Fruit fly (Drosophila melanogaster): ENCODE results near the gene CG1299.

CG1299 gene

dm6 chr3L:4121589-4121988 is 26.9 kb upstream of the CG1299 start:
- TF ChIP-seq kay (GFP tag; ENCODE audit: borderline replicate concordance) (peak; percentile 65), tj (GFP tag; optimal IDR thresholded peaks at IDR 0.05) (no peak)

DNA sequence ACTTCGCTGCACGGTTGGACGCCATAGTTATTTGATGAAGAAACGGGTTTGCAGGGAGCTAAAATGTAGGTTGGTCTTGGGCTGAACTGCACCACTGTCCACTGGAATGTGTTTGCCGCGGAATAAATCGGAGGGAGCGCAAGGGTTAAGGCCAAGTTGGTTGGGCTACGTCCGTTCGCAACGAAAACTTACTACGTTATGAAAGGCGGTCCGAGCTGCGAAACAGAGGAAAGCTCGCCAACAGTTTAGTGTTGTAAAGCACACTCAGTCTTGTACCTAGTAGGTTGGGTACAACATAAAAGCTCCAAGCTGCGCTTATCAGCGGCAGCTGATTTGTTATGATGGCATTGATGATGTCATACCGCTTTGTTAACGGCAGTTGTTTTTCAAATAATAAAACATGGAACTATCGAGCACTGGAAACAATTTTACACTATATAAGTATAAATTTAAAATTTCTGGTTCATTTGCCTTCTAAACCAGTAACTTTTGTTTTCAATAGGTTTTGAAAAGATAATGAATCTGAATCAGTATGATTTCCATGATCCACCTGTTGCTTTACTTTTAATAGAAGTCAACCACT is 26.2 kb upstream of the CG1299 start, which contains the start of gene Chd64:
TSS of gene Chd64 (minus strand) at position 204 of the 583 bp plus-strand sequence.
- no peak for TF ChIP-seq toe (GFP tag; optimal IDR thresholded peaks at IDR 0.05)
- peak; percentile 72 for TF ChIP-seq Hr96 (GFP tag; optimal IDR thresholded peaks at IDR 0.05)
- TF ChIP-seq tj (GFP tag; optimal IDR thresholded peaks at IDR 0.05): peak; percentile 56
- TF ChIP-seq CG12768 (GFP tag; optimal IDR thresholded peaks at IDR 0.05): peak; percentile 84
- TF ChIP-seq kay (GFP tag; ENCODE audit: borderline replicate concordance): peak; percentile 96
- TF ChIP-seq cic (GFP tag; optimal IDR thresholded peaks at IDR 0.05): peak; percentile 90
- peak; percentile 75 for TF ChIP-seq Crg-1 (GFP tag; optimal IDR thresholded peaks at IDR 0.05)
- TF ChIP-seq CG11617 (GFP tag; optimal IDR thresholded peaks at IDR 0.05): peak; percentile 25
- TF ChIP-seq Mnt (GFP tag; optimal IDR thresholded peaks at IDR 0.05): peak; percentile 68
- peak; percentile 55 for TF ChIP-seq ovo (GFP tag; optimal IDR thresholded peaks at IDR 0.05)
- peak; percentile 55 for TF ChIP-seq CG14711 (tag; optimal IDR thresholded peaks at IDR 0.05)
- peak; percentile 45 for TF ChIP-seq CG1620 (GFP tag; optimal IDR thresholded peaks at IDR 0.05)
- TF ChIP-seq CG5204 (GFP tag; optimal IDR thresholded peaks at IDR 0.05): no peak
- TF ChIP-seq CG7045 (GFP tag; optimal IDR thresholded peaks at IDR 0.05): peak; percentile 53
- peak; percentile 83 for TF ChIP-seq CG7101 (tag; optimal IDR thresholded peaks at IDR 0.05)
- TF ChIP-seq cnc (optimal IDR thresholded peaks at IDR 0.05): no peak
- peak; percentile 78 for TF ChIP-seq CG33017 (tag; optimal IDR thresholded peaks at IDR 0.05)
- peak; percentile 59 for TF ChIP-seq pad (GFP tag; optimal IDR thresholded peaks at IDR 0.05)
- TF ChIP-seq Clk (GFP tag; optimal IDR thresholded peaks at IDR 0.05): peak; percentile 1
- TF ChIP-seq bab1 (GFP tag; optimal IDR thresholded peaks at IDR 0.05): peak; percentile 80

- TF ChIP-seq tj (GFP tag; optimal IDR thresholded peaks at IDR 0.05): no peak
- TF ChIP-seq CG33017 (tag; optimal IDR thresholded peaks at IDR 0.05): no peak
- no peak for TF ChIP-seq kay (GFP tag; ENCODE audit: borderline replicate concordance)
- TF ChIP-seq CG14711 (tag; optimal IDR thresholded peaks at IDR 0.05): no peak
- TF ChIP-seq Hr96 (GFP tag; optimal IDR thresholded peaks at IDR 0.05): no peak
- TF ChIP-seq CG7045 (GFP tag; optimal IDR thresholded peaks at IDR 0.05): no peak
- TF ChIP-seq ovo (GFP tag; optimal IDR thresholded peaks at IDR 0.05): no peak
- TF ChIP-seq CG12768 (GFP tag; optimal IDR thresholded peaks at IDR 0.05): no peak
- TF ChIP-seq Clk (GFP tag; optimal IDR thresholded peaks at IDR 0.05): no peak
- TF ChIP-seq CG1620 (GFP tag; optimal IDR thresholded peaks at IDR 0.05): no peak
- no peak for TF ChIP-seq CG7101 (tag; optimal IDR thresholded peaks at IDR 0.05)
- no peak for TF ChIP-seq CG5204 (GFP tag; optimal IDR thresholded peaks at IDR 0.05)
These were observed 22.8 kb upstream of the CG1299 start for dm6 chr3L:4125709-4126108.

- TF ChIP-seq CG5204 (GFP tag; optimal IDR thresholded peaks at IDR 0.05) (no peak), Crg-1 (GFP tag; optimal IDR thresholded peaks at IDR 0.05) (no peak)
These were observed 19.9 kb upstream of the CG1299 start for dm6 chr3L:4128579-4128978.

- no peak for TF ChIP-seq CG1620 (GFP tag; optimal IDR thresholded peaks at IDR 0.05)
- TF ChIP-seq Mnt (GFP tag; optimal IDR thresholded peaks at IDR 0.05): peak; percentile 54
- peak; percentile 88 for TF ChIP-seq cic (GFP tag; optimal IDR thresholded peaks at IDR 0.05)
- no peak for TF ChIP-seq bab1 (GFP tag; optimal IDR thresholded peaks at IDR 0.05)
- no peak for TF ChIP-seq ovo (GFP tag; optimal IDR thresholded peaks at IDR 0.05)
These were observed 17.8 kb upstream of the CG1299 start for dm6 chr3L:4130743-4131142.

DNA sequence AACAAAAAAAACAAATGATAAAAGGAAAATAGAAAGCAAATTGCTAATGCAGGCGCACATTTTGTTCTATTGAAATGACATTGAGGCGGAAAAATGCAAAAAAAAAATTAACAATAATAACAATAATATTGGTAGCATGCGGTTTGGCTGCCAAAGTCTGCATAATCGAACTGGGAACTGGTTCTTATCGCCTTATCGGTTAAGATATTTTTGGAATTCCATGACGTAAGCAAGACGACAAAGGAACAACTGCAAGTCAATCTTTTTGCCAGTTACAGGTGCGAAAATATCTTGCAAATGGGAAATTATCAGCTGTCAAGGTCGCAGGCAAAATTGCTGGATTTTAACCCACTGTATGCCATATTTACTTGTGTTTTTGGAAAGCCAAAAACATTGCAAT is 15.9 kb upstream of the CG1299 start:
- no peak for TF ChIP-seq Mnt (GFP tag; optimal IDR thresholded peaks at IDR 0.05)
- TF ChIP-seq CG1620 (GFP tag; optimal IDR thresholded peaks at IDR 0.05): no peak
- TF ChIP-seq Clk (GFP tag; optimal IDR thresholded peaks at IDR 0.05): no peak
- peak; percentile 22 for TF ChIP-seq CG12768 (GFP tag; optimal IDR thresholded peaks at IDR 0.05)

dm6 chr3L:4133724-4134678 is 14.5 kb upstream of the CG1299 start, which contains the start of gene ens:
ens (minus strand) TSS chr3L:4134550.
- TF ChIP-seq CG12768 (GFP tag; optimal IDR thresholded peaks at IDR 0.05) (no peak), CG1620 (GFP tag; optimal IDR thresholded peaks at IDR 0.05) (no peak), tj (GFP tag; optimal IDR thresholded peaks at IDR 0.05) (peak; percentile 15), pad (GFP tag; optimal IDR thresholded peaks at IDR 0.05) (peak; percentile 68), CG7101 (tag; optimal IDR thresholded peaks at IDR 0.05) (peak; percentile 17), kay (GFP tag; ENCODE audit: borderline replicate concordance) (no peak), Hr96 (GFP tag; optimal IDR thresholded peaks at IDR 0.05) (no peak), cnc (optimal IDR thresholded peaks at IDR 0.05) (no peak), CG11617 (GFP tag; optimal IDR thresholded peaks at IDR 0.05) (no peak), bab1 (GFP tag; optimal IDR thresholded peaks at IDR 0.05) (peak; percentile 61), CG33017 (tag; optimal IDR thresholded peaks at IDR 0.05) (no peak), Clk (GFP tag; optimal IDR thresholded peaks at IDR 0.05) (no peak), CG7045 (GFP tag; optimal IDR thresholded peaks at IDR 0.05) (no peak), cic (GFP tag; optimal IDR thresholded peaks at IDR 0.05) (peak; percentile 18), toe (GFP tag; optimal IDR thresholded peaks at IDR 0.05) (no peak), ovo (GFP tag; optimal IDR thresholded peaks at IDR 0.05) (no peak), CG14711 (tag; optimal IDR thresholded peaks at IDR 0.05) (no peak), CG5204 (GFP tag; optimal IDR thresholded peaks at IDR 0.05) (no peak), Crg-1 (GFP tag; optimal IDR thresholded peaks at IDR 0.05) (no peak), Mnt (GFP tag; optimal IDR thresholded peaks at IDR 0.05) (no peak)

Data from whole organism, adult.